Fruit fly (Drosophila melanogaster): ENCODE results near the gene Imp.

Gene Imp

DNA sequence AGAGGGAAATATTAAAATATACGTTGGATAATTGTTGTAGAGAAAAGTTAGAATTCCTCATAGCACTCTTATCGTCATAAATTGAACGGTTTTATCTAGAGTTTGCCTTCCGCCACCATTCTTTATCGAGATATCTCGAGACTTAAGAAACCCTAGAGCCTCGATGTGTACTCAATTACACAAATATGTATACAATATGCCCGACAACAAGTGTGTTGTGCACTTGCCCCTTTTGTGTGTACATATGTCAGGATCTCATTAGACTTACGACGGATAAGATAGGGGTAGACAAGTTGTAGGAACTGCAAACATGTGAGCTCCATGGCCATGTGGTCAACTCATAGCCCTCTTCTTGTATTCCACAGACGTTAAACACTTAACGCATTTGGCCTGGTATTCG is 50.5 kb downstream of the Imp start:
- TF ChIP-seq CG17801 (GFP tag; optimal IDR thresholded peaks at IDR 0.05; ENCODE audit: partially characterized antibody), result no peak

- no peak for TF ChIP-seq CG17801 (GFP tag; optimal IDR thresholded peaks at IDR 0.05; ENCODE audit: partially characterized antibody)
Measured at dm6 chrX:10772634-10773033, 51.4 kb downstream of the Imp start.

dm6 chrX:10771856-10772592 is 52.1 kb downstream of the Imp start, which contains the start of gene CG15211:
CG15211 (plus strand) TSS chrX:10772541.
- TF ChIP-seq CG17801 (GFP tag; optimal IDR thresholded peaks at IDR 0.05; ENCODE audit: partially characterized antibody), result peak; percentile 8

DNA sequence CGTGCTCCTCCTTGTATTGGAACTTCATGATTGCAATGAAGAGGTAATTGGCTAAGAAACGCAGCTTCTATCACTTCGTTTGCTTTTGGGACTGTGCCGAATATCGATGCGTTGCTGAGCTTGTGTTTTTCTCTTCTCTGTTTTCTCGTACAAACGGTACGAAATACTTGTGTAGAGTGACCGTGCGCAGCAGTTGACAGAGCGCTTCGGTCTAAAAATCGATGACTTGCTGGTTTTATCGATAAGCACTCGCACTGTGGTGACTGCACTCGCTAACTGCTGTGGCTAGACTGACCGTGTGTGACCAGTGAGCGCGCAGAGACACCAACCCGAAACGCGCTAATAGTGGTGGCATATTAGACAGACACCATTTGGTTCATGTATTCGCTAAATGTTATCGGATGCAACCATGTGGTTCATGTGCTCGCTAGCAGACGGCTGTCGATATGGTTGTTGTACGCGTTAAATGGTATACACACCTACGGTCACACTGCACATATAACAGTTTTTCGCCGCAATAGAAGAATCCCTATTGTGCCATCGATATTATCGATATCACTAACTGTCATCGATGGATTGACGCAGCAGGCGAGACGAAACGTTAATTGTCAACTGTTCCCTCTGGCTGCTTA is 55.9 kb downstream of the Imp start, which contains the start of the genes Atg8a and BTBD9:
TSS of gene Atg8a (minus strand) at position 296 of the 632 bp plus-strand sequence.
TSS of gene BTBD9 (plus strand) at position 495 of the 632 bp plus-strand sequence.
- TF ChIP-seq CG17801 (GFP tag; optimal IDR thresholded peaks at IDR 0.05; ENCODE audit: partially characterized antibody), result peak; percentile 58

- TF ChIP-seq CG17801 (GFP tag; optimal IDR thresholded peaks at IDR 0.05; ENCODE audit: partially characterized antibody), result no peak
Measured at dm6 chrX:10767350-10768005, 56.6 kb downstream of the Imp start.

dm6 chrX:10766976-10767349 is 57.1 kb downstream of the Imp start:
- no peak for TF ChIP-seq CG17801 (GFP tag; optimal IDR thresholded peaks at IDR 0.05; ENCODE audit: partially characterized antibody)

DNA sequence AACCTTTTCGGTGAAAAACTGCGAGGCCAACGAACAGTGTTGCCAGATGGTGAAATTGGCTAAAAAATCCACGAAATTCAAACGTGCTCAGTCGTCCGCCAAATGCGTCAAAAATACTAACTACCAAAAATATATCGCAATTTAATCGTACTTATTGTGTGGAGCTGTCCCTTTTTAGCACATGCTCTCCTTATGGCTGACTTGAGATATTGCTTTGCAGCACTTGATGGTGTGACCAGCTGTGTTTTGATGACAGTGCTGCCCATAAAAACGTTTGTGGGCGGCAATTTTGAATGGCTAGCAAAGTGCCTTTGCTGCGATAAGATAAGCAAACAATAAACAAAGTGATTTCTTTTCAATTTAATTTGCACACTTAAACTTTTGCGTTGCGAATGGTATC is 59.9 kb downstream of the Imp start, which contains the start of gene Tango5:
TSS of gene Tango5 (minus strand) at position 208 of the 400 bp plus-strand sequence.
- peak; percentile 44 for TF ChIP-seq CG17801 (GFP tag; optimal IDR thresholded peaks at IDR 0.05; ENCODE audit: partially characterized antibody)

- TF ChIP-seq CG17801 (GFP tag; optimal IDR thresholded peaks at IDR 0.05; ENCODE audit: partially characterized antibody), result peak; percentile 88
Measured at dm6 chrX:10762959-10763883, 60.9 kb downstream of the Imp start.

DNA sequence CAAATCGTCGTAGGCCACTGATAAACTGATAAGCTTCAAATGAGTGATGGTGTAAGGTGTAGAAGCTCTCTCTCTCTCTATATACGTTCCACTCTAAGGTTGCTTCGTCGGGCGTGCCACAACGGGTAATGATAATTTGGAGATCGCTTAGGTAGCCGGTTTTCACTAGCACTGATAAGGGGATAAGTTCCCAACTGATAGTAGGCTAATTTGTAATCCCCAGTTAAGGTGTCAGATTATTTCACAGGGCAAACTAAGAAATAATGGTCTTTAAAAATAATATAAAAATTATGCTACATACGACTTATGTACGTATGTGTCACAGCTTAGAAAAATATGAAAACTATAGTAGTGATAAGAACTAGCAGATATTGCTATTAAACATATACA is 61.5 kb downstream of the Imp start:
- no peak for TF ChIP-seq CG17801 (GFP tag; optimal IDR thresholded peaks at IDR 0.05; ENCODE audit: partially characterized antibody)

DNA sequence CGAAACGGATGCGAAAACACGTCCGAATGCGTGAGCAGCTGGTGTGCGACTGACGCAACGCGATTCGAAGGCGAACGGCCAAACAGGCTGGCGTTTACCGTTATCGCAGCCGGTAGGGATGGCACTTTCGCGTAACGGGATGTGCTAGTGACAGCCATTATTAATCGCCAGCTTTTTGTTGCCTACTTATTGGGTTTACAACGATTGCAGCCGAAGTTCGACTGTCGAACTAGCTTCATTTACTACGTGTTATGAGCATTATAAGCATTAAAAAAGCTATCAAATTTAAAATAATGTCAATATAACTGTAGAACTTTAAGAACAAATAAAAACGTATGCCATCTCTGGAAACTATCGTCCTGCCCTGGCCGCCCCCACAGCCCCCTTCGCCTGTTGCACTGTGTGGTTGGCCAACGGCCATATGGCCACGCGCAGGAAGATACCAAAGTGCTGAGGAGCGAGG is 66.4 kb downstream of the Imp start, which contains the start of gene Rph:
TSS of gene Rph (minus strand) at position 51 of the 463 bp plus-strand sequence.
- no peak for TF ChIP-seq CG17801 (GFP tag; optimal IDR thresholded peaks at IDR 0.05; ENCODE audit: partially characterized antibody)

dm6 chrX:10756026-10756561 is 68.0 kb downstream of the Imp start:
- no peak for TF ChIP-seq CG17801 (GFP tag; optimal IDR thresholded peaks at IDR 0.05; ENCODE audit: partially characterized antibody)

DNA sequence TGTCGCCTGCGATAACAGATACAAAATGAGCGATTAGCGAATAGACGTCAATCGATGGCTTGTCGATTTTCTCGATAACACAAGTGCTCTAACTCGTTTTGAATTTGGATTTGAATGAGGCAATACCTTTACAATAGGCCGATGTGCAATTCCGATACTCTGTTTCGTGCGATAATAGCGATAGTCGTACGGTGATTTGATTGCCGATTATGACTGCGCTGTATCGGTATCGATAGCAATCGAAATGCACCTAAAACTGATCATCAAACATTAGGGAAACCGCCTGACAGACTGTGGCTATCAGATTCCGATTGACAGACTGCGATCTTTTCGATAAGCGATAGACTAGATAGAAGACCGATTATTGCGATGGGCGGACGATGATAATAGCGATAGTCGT is 72.3 kb downstream of the Imp start:
- no peak for TF ChIP-seq CG17801 (GFP tag; optimal IDR thresholded peaks at IDR 0.05; ENCODE audit: partially characterized antibody)

dm6 chrX:10750676-10751075 is 73.4 kb downstream of the Imp start:
- no peak for TF ChIP-seq CG17801 (GFP tag; optimal IDR thresholded peaks at IDR 0.05; ENCODE audit: partially characterized antibody)

- no peak for TF ChIP-seq CG17801 (GFP tag; optimal IDR thresholded peaks at IDR 0.05; ENCODE audit: partially characterized antibody)
Measured at dm6 chrX:10748647-10749046, 75.4 kb downstream of the Imp start.

All from ovary, adult (tissue).